Worm (Caenorhabditis elegans) whole organism, L1 larva: Measurements from ENCODE around the gene R04A9.3.

Source experiments
- C04F5.9 ChIP-seq: sonication (generic microtip); optimal IDR thresholded peaks from 2 replicates; lab custom pipeline; 2016; ENCODE audit warnings: missing genetic modification characterization, missing compliant biosample characterization
- alr-1 ChIP-seq: fragments of 200-800 bp; sonication (Bioruptor generic); optimal IDR thresholded peaks from 2 replicates; lab custom pipeline; 2018; ENCODE audit warnings: borderline replicate concordance, mild to moderate bottlenecking, missing genetic modification characterization, missing compliant biosample characterization
- ama-1 ChIP-seq: fragments of 150-350 bp; optimal IDR thresholded peaks from 2 replicates; lab custom pipeline; 2014
- blmp-1 ChIP-seq: fragments of 150-350 bp; optimal IDR thresholded peaks from 2 replicates; lab custom pipeline; 2014; ENCODE audit warnings: missing biosample characterization, missing genetic modification characterization
- ceh-82 ChIP-seq, 3 experiments: fragments of 150-350 bp in 1 of 3; sonication (generic microtip) in 2 of 3; optimal IDR thresholded peaks; 2 replicates each; lab custom pipeline; 2014 to 2017; ENCODE audit warnings: missing biosample characterization in 3 of 3, missing genetic modification characterization in 3 of 3
- ceh-90 ChIP-seq: sonication (generic microtip); optimal IDR thresholded peaks from 2 replicates; lab custom pipeline; 2016; ENCODE audit warnings: missing genetic modification characterization, missing compliant biosample characterization
- dsc-1 ChIP-seq: sonication (generic microtip); optimal IDR thresholded peaks from 2 replicates; lab custom pipeline; 2016; ENCODE audit warnings: mild to moderate bottlenecking, missing genetic modification characterization, missing compliant biosample characterization
- elt-3 ChIP-seq, 6 experiments: fragments of 150-350 bp in 1 of 6; sonication (generic microtip); optimal IDR thresholded peaks; 2 replicates each; lab custom pipeline; 2017 to 2018; ENCODE audit warnings: missing biosample characterization in 6 of 6, missing genetic modification characterization in 6 of 6, inconsistent platforms in 1 of 6
- fkh-8 ChIP-seq: sonication (generic microtip); optimal IDR thresholded peaks from 2 replicates; lab custom pipeline; 2016; ENCODE audit warnings: mild to moderate bottlenecking, missing genetic modification characterization, missing compliant biosample characterization
- fos-1 ChIP-seq: fragments of 150-350 bp; optimal IDR thresholded peaks from 2 replicates; lab custom pipeline; 2014; ENCODE audit warnings: missing biosample characterization, missing genetic modification characterization
- grh-1 ChIP-seq: fragments of 200-800 bp; sonication (Bioruptor generic); IDR thresholded peaks from 2 replicates; pipeline ENCODE4 v1.3.6; 2022; ENCODE audit warnings: missing genetic modification reagents, missing genetic modification characterization, missing compliant biosample characterization
- hlh-17 ChIP-seq: fragments of 200-800 bp; sonication (Bioruptor generic); optimal IDR thresholded peaks from 2 replicates; lab custom pipeline; 2018; ENCODE audit warnings: missing genetic modification characterization, mild to moderate bottlenecking, missing compliant biosample characterization, moderate library complexity, borderline replicate concordance
- hpl-2 ChIP-seq: fragments of 150-350 bp; optimal IDR thresholded peaks from 2 replicates; lab custom pipeline; 2014; ENCODE audit warnings: missing biosample characterization, missing genetic modification reagents, missing genetic modification characterization
- irx-1 ChIP-seq: sonication (generic microtip); optimal IDR thresholded peaks from 2 replicates; lab custom pipeline; 2016; ENCODE audit warnings: missing genetic modification characterization, missing compliant biosample characterization
- lin-14 ChIP-seq: fragments of 200-800 bp; sonication (Bioruptor generic); optimal IDR thresholded peaks from 2 replicates; lab custom pipeline; 2018; ENCODE audit warnings: mild to moderate bottlenecking, missing genetic modification characterization, moderate library complexity, missing compliant biosample characterization
- lin-15B ChIP-seq: fragments of 150-350 bp; sonication (generic microtip); optimal IDR thresholded peaks from 3 replicates; lab custom pipeline; 2014; ENCODE audit warnings: missing biosample characterization, missing genetic modification characterization
- mab-9 ChIP-seq: fragments of 200-800 bp; sonication (Bioruptor generic); IDR thresholded peaks from 2 replicates; pipeline ENCODE4 v1.3.6; 2022; ENCODE audit warnings: missing genetic modification reagents, missing genetic modification characterization, missing compliant biosample characterization
- mdl-1 ChIP-seq, 2 experiments: fragments of 150-350 bp; optimal IDR thresholded peaks; 2 replicates each; lab custom pipeline; 2014 to 2017; ENCODE audit warnings: missing biosample characterization in 2 of 2, missing genetic modification characterization in 2 of 2, inconsistent platforms in 1 of 2
- nhr-237 ChIP-seq: fragments of 150-350 bp; optimal IDR thresholded peaks from 2 replicates; lab custom pipeline; 2014; ENCODE audit warnings: missing biosample characterization, missing genetic modification characterization
- nhr-85 ChIP-seq: sonication (generic microtip); peaks from one replicate; lab custom pipeline; 2016; ENCODE audit warnings: missing genetic modification characterization, inconsistent platforms, missing compliant biosample characterization
- pag-3 ChIP-seq: sonication (generic microtip); optimal IDR thresholded peaks from 2 replicates; lab custom pipeline; 2017; ENCODE audit warnings: missing genetic modification characterization, mild to moderate bottlenecking, missing compliant biosample characterization, antibody characterized with exemption, borderline replicate concordance; ENCODE audit not compliant: insufficient read depth
- tlp-1 ChIP-seq: fragments of 150-350 bp; optimal IDR thresholded peaks from 2 replicates; lab custom pipeline; 2014; ENCODE audit warnings: missing biosample characterization, missing genetic modification characterization
- unc-30 ChIP-seq: sonication (generic microtip); optimal IDR thresholded peaks from 2 replicates; lab custom pipeline; 2017; ENCODE audit warnings: missing biosample characterization, missing genetic modification characterization
- unc-98 ChIP-seq: fragments of 200-800 bp; sonication (Bioruptor generic); IDR thresholded peaks from 2 replicates; pipeline ENCODE4 v1.3.6; 2022; ENCODE audit warnings: missing genetic modification characterization, missing compliant biosample characterization
- zag-1 ChIP-seq: fragments of 150-350 bp; optimal IDR thresholded peaks from 2 replicates; lab custom pipeline; 2014; ENCODE audit warnings: missing biosample characterization, missing genetic modification characterization
- ztf-4 ChIP-seq: fragments of 150-350 bp; optimal IDR thresholded peaks from 2 replicates; lab custom pipeline; 2014; ENCODE audit warnings: missing biosample characterization, missing genetic modification characterization

Gene R04A9.3

DNA sequence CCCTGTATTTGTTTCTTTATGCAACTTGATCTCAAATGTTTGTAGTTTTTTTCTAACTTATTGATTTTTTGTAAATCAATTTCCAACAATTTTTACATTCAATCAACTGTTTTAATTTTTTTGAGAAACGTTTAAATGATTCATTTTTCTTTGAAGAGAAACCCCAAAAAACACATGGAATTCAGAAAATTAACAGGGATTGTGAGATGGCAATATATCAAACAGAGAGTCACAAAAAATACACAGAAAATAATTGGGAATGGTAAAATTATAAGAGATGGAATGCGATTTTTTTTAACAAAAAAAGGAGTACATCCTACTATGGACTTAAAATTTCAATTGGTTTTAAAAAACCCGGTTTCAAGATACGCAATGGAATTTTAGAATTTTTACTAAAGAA lies 46.0 kb downstream of the R04A9.3 start:
- no peak for TF ChIP-seq dsc-1 (tag; lab: Kevin White, UChicago)
- no peak for TF ChIP-seq fkh-8 (tag; lab: Kevin White, UChicago)
- no peak for TF ChIP-seq zag-1 (tag; lab: Kevin White, UChicago)
- TF ChIP-seq fos-1, result no peak
- no peak for TF ChIP-seq tlp-1 (tag; lab: Kevin White, UChicago)

DNA sequence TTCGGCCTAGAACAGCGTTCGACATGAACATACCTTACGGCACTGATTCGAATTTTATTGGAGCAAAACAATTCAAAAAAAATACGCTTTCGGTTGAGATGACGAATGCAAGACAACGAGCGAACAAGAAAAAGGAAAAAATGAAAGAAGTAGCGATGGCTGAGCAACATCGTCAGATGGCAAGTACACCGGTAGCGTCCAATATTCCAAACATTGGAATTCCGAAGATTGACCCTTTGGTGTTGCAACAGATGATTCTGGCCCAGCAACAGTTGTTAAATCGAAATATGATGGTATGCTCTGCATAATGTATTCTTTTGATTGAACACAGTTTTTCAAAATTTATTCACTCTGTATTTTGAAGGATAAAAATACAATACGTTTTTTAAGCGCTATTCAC lies 47.8 kb downstream of the R04A9.3 start:
- no peak for TF ChIP-seq irx-1
- no peak for TF ChIP-seq zag-1 (tag; lab: Kevin White, UChicago)
- no peak for TF ChIP-seq nhr-237 (tag; lab: Kevin White, UChicago)
- no peak for TF ChIP-seq mab-9 (GFP tag; lab: Robert Waterston, UW)
- no peak for TF ChIP-seq blmp-1
- TF ChIP-seq unc-30 (tag; lab: Kevin White, UChicago), result no peak
- no peak for TF ChIP-seq hpl-2 (GFP tag; lab: Kevin White, UChicago)
- TF ChIP-seq C04F5.9, result no peak
- TF ChIP-seq ama-1 (lab: Kevin White, UChicago), result no peak
- no peak for TF ChIP-seq hlh-17 (GFP tag; lab: Kevin White, UChicago)
- TF ChIP-seq ztf-4, result no peak

DNA sequence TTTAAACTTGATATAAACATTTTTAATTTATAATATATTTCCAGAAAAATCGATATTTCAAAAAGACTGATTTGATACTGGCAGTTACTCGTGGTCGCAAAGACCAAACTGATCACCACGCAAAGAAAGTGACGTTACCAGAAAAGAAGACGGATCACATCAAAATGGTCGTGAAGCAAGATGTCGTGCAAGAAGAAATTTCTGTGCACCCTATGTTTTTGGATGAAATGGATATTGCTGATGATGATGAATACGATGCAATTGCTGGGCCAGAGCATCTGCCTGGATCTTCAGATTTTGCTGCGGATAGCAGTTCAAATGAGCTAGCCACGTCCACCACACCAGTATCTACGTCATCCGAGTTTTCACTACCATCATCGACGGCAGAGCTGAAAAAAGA lies 51.7 kb downstream of the R04A9.3 start:
- no peak for TF ChIP-seq ceh-82 (tag; optimal IDR thresholded peaks at IDR 0.05; lab: Kevin White, UChicago)
- no peak for TF ChIP-seq fkh-8 (tag; lab: Kevin White, UChicago)
- no peak for TF ChIP-seq unc-98
- TF ChIP-seq blmp-1, result no peak
- no peak for TF ChIP-seq grh-1 (GFP tag; lab: Robert Waterston, UW)
- no peak for TF ChIP-seq nhr-85 (tag; lab: Kevin White, UChicago)
- TF ChIP-seq ceh-90 (tag; lab: Kevin White, UChicago), result no peak
- TF ChIP-seq mdl-1 (tag; optimal IDR thresholded peaks at IDR 0.05; lab: Kevin White, UChicago), result no peak
- TF ChIP-seq lin-15B, result no peak
- TF ChIP-seq pag-3 (tag; lab: Kevin White, UChicago), result no peak
- TF ChIP-seq lin-14 (GFP tag; lab: Kevin White, UChicago), result no peak
- no peak for TF ChIP-seq alr-1 (tag; lab: Kevin White, UChicago)
- TF ChIP-seq elt-3 (tag; optimal IDR thresholded peaks at IDR 0.05; lab: Kevin White, UChicago), result no peak
